Worm (Caenorhabditis elegans) whole organism, young adult: ENCODE results near the gene K07H8.2.
A peak's percentile ranks its signal among the peaks of the same experiment; 100 is the strongest.

Experiments
- Y53G8AR.9 ChIP-seq: fragments of 200-800 bp; sonication (Bioruptor generic); conservative IDR thresholded peaks from 2 replicates; pipeline ENCODE4 v1.3.6; 2022; ENCODE audit warnings: missing genetic modification reagents, missing genetic modification characterization, missing compliant biosample characterization
- ama-1 ChIP-seq, 3 experiments: fragments of 150-350 bp in 1 of 3; sonication (generic microtip) in 2 of 3; optimal IDR thresholded peaks; 2 replicates each; lab custom pipeline; 2014 to 2018; ENCODE audit warnings: missing biosample characterization in 2 of 3, missing genetic modification characterization in 2 of 3, missing genetic modification reagents in 2 of 3
- dpff-1 ChIP-seq: sonication (generic microtip); optimal IDR thresholded peaks from 2 replicates; lab custom pipeline; 2017; ENCODE audit warnings: mild to moderate bottlenecking, missing genetic modification characterization, missing compliant biosample characterization
- egl-44 ChIP-seq: fragments of 200-800 bp; sonication (Bioruptor generic); IDR thresholded peaks from 2 replicates; pipeline ENCODE4 v1.3.6; 2022; ENCODE audit warnings: missing genetic modification reagents, missing genetic modification characterization, missing compliant biosample characterization
- let-526 ChIP-seq: fragments of 200-800 bp; sonication (Bioruptor generic); IDR thresholded peaks from 2 replicates; pipeline ENCODE4 v1.3.6; 2022; ENCODE audit warnings: missing genetic modification reagents, missing genetic modification characterization, missing compliant biosample characterization
- madf-8 ChIP-seq: fragments of 200-800 bp; sonication (Bioruptor generic); conservative IDR thresholded peaks from 2 replicates; pipeline ENCODE4 v1.3.6; 2022; ENCODE audit warnings: missing genetic modification reagents, missing genetic modification characterization, missing compliant biosample characterization
- nhr-80 ChIP-seq: sonication (generic microtip); optimal IDR thresholded peaks from 2 replicates; lab custom pipeline; 2016; ENCODE audit warnings: missing genetic modification characterization, missing compliant biosample characterization
- pha-4 ChIP-seq: fragments of 150-350 bp; sonication (generic microtip); optimal IDR thresholded peaks from 2 replicates; lab custom pipeline; 2014; ENCODE audit warnings: missing biosample characterization, missing genetic modification reagents, missing genetic modification characterization
- tlf-1 ChIP-seq: fragments of 200-800 bp; sonication (Bioruptor generic); optimal IDR thresholded peaks from 2 replicates; lab custom pipeline; 2018; ENCODE audit warnings: mild to moderate bottlenecking, missing genetic modification characterization, missing compliant biosample characterization

- peak; percentile 7 for TF ChIP-seq ama-1 (optimal IDR thresholded peaks at IDR 0.05; lab: Kevin White, UChicago)
- TF ChIP-seq ama-1 (GFP tag; optimal IDR thresholded peaks at IDR 0.05; lab: Kevin White, UChicago) = no peak
- TF ChIP-seq madf-8 (GFP tag; lab: Robert Waterston, UW) = no peak
- TF ChIP-seq nhr-80 (tag; lab: Kevin White, UChicago) = peak; percentile 76
- TF ChIP-seq egl-44 (GFP tag; lab: Robert Waterston, UW) = no peak
- TF ChIP-seq pha-4 (tag; lab: Kevin White, UChicago) = no peak
- peak; percentile 36 for TF ChIP-seq tlf-1 (GFP tag; lab: Kevin White, UChicago)
- peak; percentile 54; the same call in 1 of the 2 replicates for TF ChIP-seq let-526 (GFP tag; lab: Robert Waterston, UW)
- no peak for TF ChIP-seq dpff-1 (tag; lab: Kevin White, UChicago)
- peak; percentile 96 for TF ChIP-seq Y53G8AR.9 (GFP tag; lab: Robert Waterston, UW)
These were observed 25.0 kb upstream of the K07H8.2 start for ce11 chrIV:8266024-8266949.
